Fruit fly (Drosophila melanogaster): ENCODE measurements around the gene Septin2.

Gene Septin2

dm6 chr3R:20557415-20558105, 30.6 kb downstream of the Septin2 start, which contains the start of the genes DPCoAC and CG5180 (continued):
- TF ChIP-seq Poxn (GFP tag; IDR thresholded peaks at IDR 0.05): no peak
- TF ChIP-seq CG10431 (GFP tag; optimal IDR thresholded peaks at IDR 0.05): peak; percentile 2
- peak; percentile 46 for TF ChIP-seq PHDP (tag; optimal IDR thresholded peaks at IDR 0.05)
- TF ChIP-seq CG3407 (GFP tag; optimal IDR thresholded peaks at IDR 0.05): no peak
- TF ChIP-seq CG7357 (GFP tag; IDR thresholded peaks at IDR 0.05): peak; percentile 50; the same call in 1 of the 3 replicates
- no peak for TF ChIP-seq Fer2 (tag; optimal IDR thresholded peaks at IDR 0.05)
- TF ChIP-seq sna (GFP tag; IDR thresholded peaks at IDR 0.05; ENCODE audit: partially characterized antibody): no peak
- TF ChIP-seq Rfx (GFP tag; IDR thresholded peaks at IDR 0.05): peak; percentile 88
- TF ChIP-seq pros (GFP tag; optimal IDR thresholded peaks at IDR 0.05): no peak
- peak; percentile 22 for TF ChIP-seq dmrt11E (tag; optimal IDR thresholded peaks at IDR 0.05)
- peak; percentile 78 for TF ChIP-seq CG2120 (GFP tag; optimal IDR thresholded peaks at IDR 0.05)
- peak; percentile 38 for TF ChIP-seq CG18599 (GFP tag; optimal IDR thresholded peaks at IDR 0.05)
- peak; percentile 7 for TF ChIP-seq zf30C (GFP tag; optimal IDR thresholded peaks at IDR 0.05)
- TF ChIP-seq stc (GFP tag; IDR thresholded peaks at IDR 0.05): peak; percentile 38; the same call in 1 of the 2 replicates
- no peak for TF ChIP-seq lov (optimal IDR thresholded peaks at IDR 0.05)
- no peak for TF ChIP-seq lov (GFP tag; IDR thresholded peaks at IDR 0.05)
- TF ChIP-seq Nf-YB (GFP tag; optimal IDR thresholded peaks at IDR 0.05): peak; percentile 11
- TF ChIP-seq ci (GFP tag; IDR thresholded peaks at IDR 0.05): peak; percentile 76
- peak; percentile 30 for TF ChIP-seq onecut (GFP tag; IDR thresholded peaks at IDR 0.05)
- peak; percentile 59 for TF ChIP-seq CG3281 (GFP tag; optimal IDR thresholded peaks at IDR 0.05)
- peak; percentile 71; the same call in 2 of the 3 replicates for TF ChIP-seq CG7963 (GFP tag; IDR thresholded peaks at IDR 0.05; ENCODE audit: partially characterized antibody)
- peak; percentile 45 for TF ChIP-seq Chrac-16 (GFP tag; optimal IDR thresholded peaks at IDR 0.05)
- no peak for TF ChIP-seq Trl (optimal IDR thresholded peaks at IDR 0.05)
- TF ChIP-seq Trl (GFP tag; optimal IDR thresholded peaks at IDR 0.05): peak; percentile 38
- no peak for TF ChIP-seq br (optimal IDR thresholded peaks at IDR 0.05)
- peak; percentile 24 for TF ChIP-seq CG4854 (GFP tag; optimal IDR thresholded peaks at IDR 0.05)
- TF ChIP-seq Hr3 (GFP tag; optimal IDR thresholded peaks at IDR 0.05): peak; percentile 61
- TF ChIP-seq emc (GFP tag; optimal IDR thresholded peaks at IDR 0.05): peak; percentile 31
- peak; percentile 56 for TF ChIP-seq CG17359 (tag; optimal IDR thresholded peaks at IDR 0.05)
- TF ChIP-seq sr (GFP tag; IDR thresholded peaks at IDR 0.05): peak; percentile 78
- no peak for TF ChIP-seq Tbp (GFP tag; optimal IDR thresholded peaks at IDR 0.05)
- no peak for TF ChIP-seq CG6683 (GFP tag; optimal IDR thresholded peaks at IDR 0.05)
- peak; percentile 22 for TF ChIP-seq lbe (GFP tag; optimal IDR thresholded peaks at IDR 0.05)
- TF ChIP-seq CG9817 (tag; optimal IDR thresholded peaks at IDR 0.05): peak; percentile 56
- peak; percentile 44 for TF ChIP-seq Drgx (GFP tag; IDR thresholded peaks at IDR 0.05)
- peak; percentile 48 for TF ChIP-seq fd3F (GFP tag; optimal IDR thresholded peaks at IDR 0.05)
- peak; percentile 51 for TF ChIP-seq CG16863 (GFP tag; optimal IDR thresholded peaks at IDR 0.05)
- TF ChIP-seq Sry-β (GFP tag; optimal IDR thresholded peaks at IDR 0.05): peak; percentile 12
- peak; percentile 8 for TF ChIP-seq HLHmδ (GFP tag; optimal IDR thresholded peaks at IDR 0.05)
- peak; percentile 62 for TF ChIP-seq CG17912 (GFP tag; optimal IDR thresholded peaks at IDR 0.05)
- TF ChIP-seq Dek (tag; optimal IDR thresholded peaks at IDR 0.05): peak; percentile 61
- peak; percentile 73 for TF ChIP-seq CoRest (tag; optimal IDR thresholded peaks at IDR 0.05)
- TF ChIP-seq unc-4 (GFP tag; IDR thresholded peaks at IDR 0.05; ENCODE audit: partially characterized antibody): peak; percentile 50
- peak; percentile 11 for TF ChIP-seq pfk (GFP tag; optimal IDR thresholded peaks at IDR 0.05)
- TF ChIP-seq ttk (GFP tag; IDR thresholded peaks at IDR 0.05): peak; percentile 24; the same call in 1 of the 2 replicates
- peak; percentile 33 for TF ChIP-seq CG18619 (GFP tag; optimal IDR thresholded peaks at IDR 0.05)
- TF ChIP-seq esg (GFP tag; conservative IDR thresholded peaks at IDR 0.05): peak; percentile 71
- peak; percentile 4; the same call in 1 of the 2 replicates for TF ChIP-seq CG9215 (GFP tag; IDR thresholded peaks at IDR 0.05)
- TF ChIP-seq CG34422 (GFP tag; IDR thresholded peaks at IDR 0.05): peak; percentile 75
- no peak for TF ChIP-seq exex (tag; optimal IDR thresholded peaks at IDR 0.05)
